Worm (Caenorhabditis elegans) whole organism, L1 larva: ENCODE measurements around the gene M28.9.
A peak's percentile ranks its signal among the peaks of the same experiment; 100 is the strongest.

ENCODE experiments used
- C04F5.9 ChIP-seq: sonication (generic microtip); optimal IDR thresholded peaks from 2 replicates; lab custom pipeline; 2016; ENCODE audit warnings: missing genetic modification characterization, missing compliant biosample characterization
- F16B12.6 ChIP-seq: fragments of 150-350 bp; optimal IDR thresholded peaks from 2 replicates; lab custom pipeline; 2014; ENCODE audit warnings: missing biosample characterization, missing genetic modification characterization
- Y116A8C.19 ChIP-seq: sonication (generic microtip); optimal IDR thresholded peaks from 2 replicates; lab custom pipeline; 2016; ENCODE audit warnings: missing compliant biosample characterization, missing genetic modification characterization, borderline replicate concordance
- alr-1 ChIP-seq: fragments of 200-800 bp; sonication (Bioruptor generic); optimal IDR thresholded peaks from 2 replicates; lab custom pipeline; 2018; ENCODE audit warnings: borderline replicate concordance, mild to moderate bottlenecking, missing genetic modification characterization, missing compliant biosample characterization
- aly-2 ChIP-seq: fragments of 150-350 bp; optimal IDR thresholded peaks from 2 replicates; lab custom pipeline; 2014; ENCODE audit warnings: missing biosample characterization, missing genetic modification characterization
- blmp-1 ChIP-seq: fragments of 150-350 bp; optimal IDR thresholded peaks from 2 replicates; lab custom pipeline; 2014; ENCODE audit warnings: missing biosample characterization, missing genetic modification characterization
- ceh-63 ChIP-seq: fragments of 200-800 bp; sonication (Bioruptor generic); optimal IDR thresholded peaks from 2 replicates; lab custom pipeline; 2018; ENCODE audit warnings: mild to moderate bottlenecking, missing genetic modification characterization, missing compliant biosample characterization
- ceh-82 ChIP-seq, 3 experiments: fragments of 150-350 bp in 1 of 3; sonication (generic microtip) in 2 of 3; optimal IDR thresholded peaks; 2 replicates each; lab custom pipeline; 2014 to 2017; ENCODE audit warnings: missing biosample characterization in 3 of 3, missing genetic modification characterization in 3 of 3
- ces-1 ChIP-seq: fragments of 150-350 bp; optimal IDR thresholded peaks from 2 replicates; lab custom pipeline; 2014; ENCODE audit warnings: missing biosample characterization, missing genetic modification reagents, missing genetic modification characterization
- dpl-1 ChIP-seq, 3 experiments: fragments of 150-350 bp in 2 of 3; sonication (generic microtip) in 1 of 3; optimal IDR thresholded peaks; 2 replicates each; lab custom pipeline; 2014 to 2017; ENCODE audit warnings: missing biosample characterization in 3 of 3, missing genetic modification characterization in 3 of 3, missing genetic modification reagents in 3 of 3
- efl-1 ChIP-seq, 4 experiments: fragments of 150-350 bp; optimal IDR thresholded peaks in 3 of 4; peaks in 1 of 4; 1 replicate in 1 of 4; 2 replicates in 3 of 4; lab custom pipeline; 2014; ENCODE audit warnings: missing biosample characterization in 2 of 4, missing genetic modification characterization in 2 of 4, missing genetic modification reagents in 2 of 4
- efl-3 ChIP-seq: fragments of 200-800 bp; sonication (Bioruptor generic); optimal IDR thresholded peaks from 2 replicates; lab custom pipeline; 2018; ENCODE audit warnings: mild to moderate bottlenecking, missing genetic modification characterization, missing compliant biosample characterization
- egl-27 ChIP-seq, 2 experiments: fragments of 150-350 bp in 1 of 2; sonication (generic microtip); optimal IDR thresholded peaks; 3 replicates each; lab custom pipeline; 2017 to 2018; ENCODE audit warnings: missing biosample characterization in 2 of 2, missing genetic modification characterization in 2 of 2, missing genetic modification reagents in 2 of 2
- elt-2 ChIP-seq: sonication (generic microtip); optimal IDR thresholded peaks from 2 replicates; lab custom pipeline; 2016; ENCODE audit warnings: missing genetic modification characterization, mild to moderate bottlenecking, inconsistent platforms, missing compliant biosample characterization, missing genetic modification reagents
- ets-5 ChIP-seq: fragments of 200-800 bp; sonication (Bioruptor generic); IDR thresholded peaks from 2 replicates; pipeline ENCODE4 v1.3.6; 2022; ENCODE audit warnings: missing genetic modification characterization, missing compliant biosample characterization
- fkh-10 ChIP-seq: sonication (generic microtip); optimal IDR thresholded peaks from 2 replicates; lab custom pipeline; 2017; ENCODE audit warnings: missing biosample characterization, missing genetic modification reagents, missing genetic modification characterization
- fkh-8 ChIP-seq: sonication (generic microtip); optimal IDR thresholded peaks from 2 replicates; lab custom pipeline; 2016; ENCODE audit warnings: mild to moderate bottlenecking, missing genetic modification characterization, missing compliant biosample characterization
- grh-1 ChIP-seq: fragments of 200-800 bp; sonication (Bioruptor generic); IDR thresholded peaks from 2 replicates; pipeline ENCODE4 v1.3.6; 2022; ENCODE audit warnings: missing genetic modification reagents, missing genetic modification characterization, missing compliant biosample characterization
- hlh-17 ChIP-seq: fragments of 200-800 bp; sonication (Bioruptor generic); optimal IDR thresholded peaks from 2 replicates; lab custom pipeline; 2018; ENCODE audit warnings: missing genetic modification characterization, mild to moderate bottlenecking, missing compliant biosample characterization, moderate library complexity, borderline replicate concordance
- hlh-4 ChIP-seq: sonication (generic microtip); optimal IDR thresholded peaks from 2 replicates; lab custom pipeline; 2016; ENCODE audit warnings: mild to moderate bottlenecking, missing genetic modification characterization, missing compliant biosample characterization
- hpl-2 ChIP-seq: fragments of 150-350 bp; optimal IDR thresholded peaks from 2 replicates; lab custom pipeline; 2014; ENCODE audit warnings: missing biosample characterization, missing genetic modification reagents, missing genetic modification characterization
- jun-1 ChIP-seq: fragments of 150-350 bp; optimal IDR thresholded peaks from 2 replicates; lab custom pipeline; 2014; ENCODE audit warnings: missing biosample characterization, missing genetic modification reagents, missing genetic modification characterization
- lin-35 ChIP-seq, 2 experiments: fragments of 150-350 bp; optimal IDR thresholded peaks; 2 replicates each; lab custom pipeline; 2014; ENCODE audit warnings: missing biosample characterization in 2 of 2, missing genetic modification characterization in 2 of 2, missing genetic modification reagents in 2 of 2
- mab-9 ChIP-seq: fragments of 200-800 bp; sonication (Bioruptor generic); IDR thresholded peaks from 2 replicates; pipeline ENCODE4 v1.3.6; 2022; ENCODE audit warnings: missing genetic modification reagents, missing genetic modification characterization, missing compliant biosample characterization
- mep-1 ChIP-seq: fragments of 150-350 bp; optimal IDR thresholded peaks from 2 replicates; lab custom pipeline; 2014; ENCODE audit warnings: missing biosample characterization, missing genetic modification characterization
- nhr-85 ChIP-seq: sonication (generic microtip); peaks from one replicate; lab custom pipeline; 2016; ENCODE audit warnings: missing genetic modification characterization, inconsistent platforms, missing compliant biosample characterization
- nhr-90 ChIP-seq: sonication (generic microtip); optimal IDR thresholded peaks from 2 replicates; lab custom pipeline; 2016; ENCODE audit warnings: mild to moderate bottlenecking, missing genetic modification characterization, missing compliant biosample characterization; ENCODE audit not compliant: poor library complexity
- pag-3 ChIP-seq: sonication (generic microtip); optimal IDR thresholded peaks from 2 replicates; lab custom pipeline; 2017; ENCODE audit warnings: missing genetic modification characterization, mild to moderate bottlenecking, missing compliant biosample characterization, antibody characterized with exemption, borderline replicate concordance; ENCODE audit not compliant: insufficient read depth
- pax-3 ChIP-seq: fragments of 200-800 bp; sonication (Bioruptor generic); optimal IDR thresholded peaks from 2 replicates; lab custom pipeline; 2018; ENCODE audit warnings: mild to moderate bottlenecking, missing genetic modification characterization, moderate library complexity, missing compliant biosample characterization
- snu-23 ChIP-seq: sonication (generic microtip); optimal IDR thresholded peaks from 2 replicates; lab custom pipeline; 2016; ENCODE audit warnings: missing genetic modification characterization, missing compliant biosample characterization
- sptf-1 ChIP-seq: fragments of 150-350 bp; optimal IDR thresholded peaks from 2 replicates; lab custom pipeline; 2014; ENCODE audit warnings: missing biosample characterization, missing genetic modification characterization
- swsn-7 ChIP-seq: sonication (generic microtip); optimal IDR thresholded peaks from 2 replicates; lab custom pipeline; 2016; ENCODE audit warnings: missing genetic modification characterization, missing compliant biosample characterization
- unc-130 ChIP-seq: fragments of 150-350 bp; optimal IDR thresholded peaks from 2 replicates; lab custom pipeline; 2017; ENCODE audit warnings: missing biosample characterization, missing genetic modification characterization, inconsistent platforms
- unc-62 ChIP-seq: fragments of 150-350 bp; optimal IDR thresholded peaks from 2 replicates; lab custom pipeline; 2014; ENCODE audit warnings: missing biosample characterization, missing genetic modification reagents, missing genetic modification characterization
- unc-86 ChIP-seq: sonication (generic microtip); optimal IDR thresholded peaks from 2 replicates; lab custom pipeline; 2016; ENCODE audit warnings: missing genetic modification characterization, missing compliant biosample characterization

M28.9 gene

DNA sequence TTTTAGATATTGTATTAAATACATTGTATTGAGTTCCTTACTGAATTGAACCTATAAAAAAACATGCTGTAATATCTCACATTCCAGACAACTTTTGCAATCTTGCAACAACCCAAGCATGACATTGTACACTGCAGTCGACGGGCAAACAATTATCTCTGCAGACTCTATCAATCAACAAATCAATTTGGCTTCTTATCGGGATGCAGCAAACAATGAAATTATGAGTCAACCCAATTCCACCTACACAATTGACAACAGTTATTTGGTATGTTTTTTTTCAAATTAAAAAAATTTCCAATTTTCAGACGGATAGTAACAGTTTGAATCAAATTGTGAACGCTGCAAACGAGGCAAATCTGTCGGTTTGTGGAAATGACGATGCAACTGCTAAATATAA is 8.3 kb upstream of the M28.9 start:
- TF ChIP-seq lin-35 (GFP tag; optimal IDR thresholded peaks at IDR 0.05; lab: Kevin White, UChicago) (no peak), Y116A8C.19 (tag; lab: Kevin White, UChicago) (no peak), hlh-4 (tag; lab: Kevin White, UChicago) (no peak), efl-3 (GFP tag; lab: Kevin White, UChicago) (no peak)

- TF ChIP-seq hlh-17 (GFP tag; lab: Kevin White, UChicago): no peak
- no peak for TF ChIP-seq efl-1 (optimal IDR thresholded peaks at IDR 0.05; lab: Kevin White, UChicago)
- no peak for TF ChIP-seq efl-1 (GFP tag; optimal IDR thresholded peaks at IDR 0.05 in 1 of 2; lab: Kevin White, UChicago)
- TF ChIP-seq hlh-4 (tag; lab: Kevin White, UChicago): no peak
- TF ChIP-seq C04F5.9: no peak
- no peak for TF ChIP-seq grh-1
- no peak for TF ChIP-seq mep-1 (tag; lab: Kevin White, UChicago)
- TF ChIP-seq blmp-1 (tag; lab: Kevin White, UChicago): no peak
- no peak for TF ChIP-seq dpl-1 (GFP tag; optimal IDR thresholded peaks at IDR 0.05; lab: Kevin White, UChicago)
- no peak for TF ChIP-seq unc-130 (tag; lab: Kevin White, UChicago)
- no peak for TF ChIP-seq ceh-82 (tag; optimal IDR thresholded peaks at IDR 0.05; lab: Kevin White, UChicago)
- no peak for TF ChIP-seq snu-23 (GFP tag; lab: Kevin White, UChicago)
- TF ChIP-seq fkh-10: no peak
- TF ChIP-seq ets-5: no peak
- no peak for TF ChIP-seq unc-86
- TF ChIP-seq ces-1: no peak
- TF ChIP-seq mab-9 (GFP tag; lab: Robert Waterston, UW): no peak
- no peak for TF ChIP-seq pax-3 (tag; lab: Kevin White, UChicago)
- no peak for TF ChIP-seq ceh-63 (GFP tag; lab: Kevin White, UChicago)
- TF ChIP-seq, all 84 proteins: peak for 0
Measured at ce11 chrII:10643403-10643802, 4.2 kb downstream of the M28.9 start, which contains the start of gene M28.4. Gene M28.4, plus strand, starts transcription at chrII:10643703.

DNA sequence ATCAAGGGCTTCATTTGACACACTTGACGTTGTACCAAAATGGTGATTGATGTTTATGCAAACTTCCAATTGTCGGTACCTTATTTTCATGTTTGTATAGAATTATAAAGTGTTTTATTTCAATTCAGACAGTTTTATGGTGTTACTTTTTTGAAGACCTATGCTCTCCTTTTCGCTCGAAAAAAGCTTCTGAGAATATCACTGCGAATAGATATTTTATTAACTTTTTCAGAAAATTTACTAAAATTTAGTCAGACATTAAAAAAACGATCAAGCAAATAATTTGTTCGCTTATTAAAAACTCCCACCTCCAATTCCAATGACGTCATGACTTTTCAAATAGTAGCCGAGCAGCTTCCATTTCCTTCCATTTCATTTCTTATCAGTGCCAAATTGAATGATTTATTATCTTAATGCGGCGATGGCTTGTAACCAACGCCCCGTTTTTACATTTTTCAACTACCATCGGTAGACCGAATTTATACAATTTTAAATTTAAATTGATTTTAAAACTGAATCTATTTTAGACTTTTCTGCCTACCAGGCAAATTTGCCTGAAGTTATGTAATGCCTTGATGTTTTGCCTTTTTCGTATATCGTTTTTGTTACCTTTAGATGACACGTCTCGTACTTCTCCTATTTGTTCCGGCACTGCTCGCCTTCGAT is 7.8 kb downstream of the M28.9 start, which contains the start of gene M28.10:
Gene M28.10 (plus strand): TSS at position 616 of the 666 bp plus-strand sequence.
- TF ChIP-seq unc-62 (GFP tag; lab: Kevin White, UChicago): no peak
- no peak for TF ChIP-seq swsn-7
- TF ChIP-seq efl-1 (optimal IDR thresholded peaks at IDR 0.05; lab: Kevin White, UChicago): no peak
- peak in 1 of 2 experiments; percentile 80 for TF ChIP-seq efl-1 (GFP tag; optimal IDR thresholded peaks at IDR 0.05 in 1 of 2; lab: Kevin White, UChicago)
- no peak for TF ChIP-seq mep-1 (tag; lab: Kevin White, UChicago)

DNA sequence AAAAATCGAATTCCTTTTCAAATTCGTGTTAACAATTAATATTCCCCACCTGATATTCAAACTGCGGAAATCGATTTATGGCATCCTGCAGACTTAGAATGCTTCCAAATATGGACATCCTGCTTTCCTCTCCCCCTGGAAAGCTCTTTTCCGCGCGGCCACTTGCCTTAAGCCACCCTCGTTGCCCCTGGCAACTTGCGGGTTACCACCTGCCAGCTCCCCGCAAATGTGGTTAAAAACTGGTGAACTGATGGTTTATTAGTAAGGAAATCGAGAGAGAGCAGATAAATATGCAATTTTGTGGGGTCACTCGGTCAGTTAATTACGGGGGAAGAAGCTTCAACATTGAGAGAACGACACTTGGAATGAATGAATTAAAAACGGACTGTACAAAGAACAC is 12.9 kb downstream of the M28.9 start, which contains the start of gene nphp-1:
Gene nphp-1 (minus strand): TSS at position 145 of the 400 bp plus-strand sequence.
- TF ChIP-seq hpl-2 (GFP tag; lab: Kevin White, UChicago) (no peak), egl-27 (tag; optimal IDR thresholded peaks at IDR 0.05; lab: Kevin White, UChicago) (no peak), mep-1 (tag; lab: Kevin White, UChicago) (no peak), fkh-8 (peak; percentile 41), sptf-1 (tag; lab: Kevin White, UChicago) (no peak), pag-3 (tag; lab: Kevin White, UChicago) (no peak)

DNA sequence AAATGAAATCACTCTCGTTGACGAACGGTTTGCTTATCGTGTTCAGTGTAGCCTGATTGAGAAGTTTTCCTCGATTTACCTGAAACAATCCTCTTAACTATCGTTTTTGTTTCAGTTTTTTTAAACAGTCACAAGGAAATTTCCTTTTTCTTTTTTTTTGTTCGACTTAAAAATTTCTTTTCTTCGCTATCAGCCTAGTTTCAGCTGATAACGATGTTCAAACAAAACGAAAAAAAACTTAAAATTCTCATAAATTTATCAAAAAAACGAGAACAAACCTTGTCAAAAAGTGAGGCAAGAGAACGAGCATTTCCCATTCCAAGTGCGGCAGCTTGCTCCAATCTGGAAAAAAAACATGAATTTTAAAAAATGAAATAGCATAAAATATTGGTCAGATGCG is 14.3 kb downstream of the M28.9 start:
- TF ChIP-seq mab-9 (GFP tag; lab: Robert Waterston, UW) (no peak), aly-2 (tag; lab: Kevin White, UChicago) (no peak), lin-35 (GFP tag; optimal IDR thresholded peaks at IDR 0.05; lab: Kevin White, UChicago) (peak in 1 of 2 experiments; percentile 12), pag-3 (tag; lab: Kevin White, UChicago) (no peak), ceh-63 (GFP tag; lab: Kevin White, UChicago) (no peak), nhr-90 (tag; lab: Kevin White, UChicago) (no peak), jun-1 (tag; lab: Kevin White, UChicago) (no peak), alr-1 (tag; lab: Kevin White, UChicago) (no peak), nhr-85 (no peak), elt-2 (tag; lab: Kevin White, UChicago) (peak; percentile 42), hlh-4 (tag; lab: Kevin White, UChicago) (no peak), mep-1 (tag; lab: Kevin White, UChicago) (no peak), F16B12.6 (tag; lab: Kevin White, UChicago) (no peak)
